Worm (Caenorhabditis elegans): ENCODE data around the gene fbxa-224.

Gene fbxa-224

ce11 chrII:7588295-7588694 lies 40.4 kb upstream of the fbxa-224 start:
- TF ChIP-seq unc-62 (GFP tag; optimal IDR thresholded peaks at IDR 0.05 in 1 of 2) (peak in 1 of 2 experiments; percentile 94), unc-62 (tag; optimal IDR thresholded peaks at IDR 0.05) (no peak), dmd-6 (GFP tag; IDR thresholded peaks at IDR 0.05) (no peak)

- TF ChIP-seq F26F4.8 (GFP tag; conservative IDR thresholded peaks at IDR 0.05) = no peak
These were observed 35.6 kb upstream of the fbxa-224 start, which contains the start of gene mks-3 for ce11 chrII:7583555-7583954. Gene mks-3 (minus strand): TSS chrII:7583655.

- TF ChIP-seq lin-29 (GFP tag; IDR thresholded peaks at IDR 0.05) = no peak
- TF ChIP-seq R02D3.7 (tag; optimal IDR thresholded peaks at IDR 0.05) = no peak
- TF ChIP-seq lin-15B (tag; optimal IDR thresholded peaks at IDR 0.05) = no peak
- no peak for TF ChIP-seq lim-7 (GFP tag; IDR thresholded peaks at IDR 0.05)
- no peak for TF ChIP-seq ceh-44 (GFP tag; IDR thresholded peaks at IDR 0.05)
- no peak for TF ChIP-seq F10B5.3 (tag; optimal IDR thresholded peaks at IDR 0.05)
- no peak for TF ChIP-seq F26F4.8 (GFP tag; conservative IDR thresholded peaks at IDR 0.05)
- no peak for TF ChIP-seq egl-43 (GFP tag; IDR thresholded peaks at IDR 0.05)
These were observed 29.5 kb upstream of the fbxa-224 start, which contains the start of gene F35D2.6 for ce11 chrII:7577412-7577811. Gene F35D2.6 (plus strand): TSS chrII:7577712.

ce11 chrII:7575614-7576013 lies 27.7 kb upstream of the fbxa-224 start, which contains the start of gene F35D2.1:
Gene F35D2.1 (plus strand): TSS chrII:7575914.
- TF ChIP-seq nhr-102 (tag; optimal IDR thresholded peaks at IDR 0.05) (no peak), dve-1 (tag; optimal IDR thresholded peaks at IDR 0.05; ENCODE audit: insufficient read depth) (no peak), mxl-2 (GFP tag; conservative IDR thresholded peaks at IDR 0.05) (no peak), aha-1 (tag) (no peak), sdz-12 (GFP tag; optimal IDR thresholded peaks at IDR 0.05) (no peak), php-3 (GFP tag; IDR thresholded peaks at IDR 0.05) (no peak), mes-2 (tag; optimal IDR thresholded peaks at IDR 0.05; ENCODE audit: poor library complexity, severe bottlenecking) (no peak), lin-29 (GFP tag; IDR thresholded peaks at IDR 0.05) (no peak), nhr-6 (tag; optimal IDR thresholded peaks at IDR 0.05) (no peak), ceh-28 (tag; optimal IDR thresholded peaks at IDR 0.05) (no peak), dpl-1 (GFP tag; optimal IDR thresholded peaks at IDR 0.05) (no peak), nhr-25 (tag; optimal IDR thresholded peaks at IDR 0.05; ENCODE audit: borderline replicate concordance, insufficient read depth) (no peak), ZK546.5 (tag; optimal IDR thresholded peaks at IDR 0.05) (no peak), madf-5 (GFP tag; IDR thresholded peaks at IDR 0.05) (no peak), ceh-44 (GFP tag; IDR thresholded peaks at IDR 0.05) (no peak)

ce11 chrII:7574143-7574542 lies 26.2 kb upstream of the fbxa-224 start, which contains the start of gene F35D2.2:
Gene F35D2.2 (plus strand): TSS chrII:7574443.
- TF ChIP-seq duxl-1 (tag; optimal IDR thresholded peaks at IDR 0.05; ENCODE audit: poor library complexity) = no peak
- peak; percentile 53 for TF ChIP-seq aha-1 (tag)

- 0 out of 4 replicates have a peak, but pooled peaks of 1 of the 2 experiments have one; percentile 13 for TF ChIP-seq madf-5 (GFP tag; IDR thresholded peaks at IDR 0.05)
- TF ChIP-seq lir-3 (tag; optimal IDR thresholded peaks at IDR 0.05) = no peak
These were observed 22.9 kb upstream of the fbxa-224 start for ce11 chrII:7570820-7571219.

ce11 chrII:7570305-7570704 lies 22.4 kb upstream of the fbxa-224 start, which contains the start of gene F35D2.3:
Gene F35D2.3 (plus strand): TSS chrII:7570605.
- TF ChIP-seq zip-11 (GFP tag; IDR thresholded peaks at IDR 0.05) = no peak
- no peak for TF ChIP-seq nhr-76 (tag; optimal IDR thresholded peaks at IDR 0.05)
- TF ChIP-seq F44E2.7 (GFP tag; IDR thresholded peaks at IDR 0.05) = no peak

Data from whole organism, L4 larva.